Worm (Caenorhabditis elegans) whole organism, late embryonic: ENCODE measurements around the gene lips-5.

ENCODE experiments used
- C08G9.2 ChIP-seq: sonication (generic microtip); optimal IDR thresholded peaks from 2 replicates; lab custom pipeline; 2016; ENCODE audit warnings: mild to moderate bottlenecking, missing genetic modification characterization, moderate library complexity, missing compliant biosample characterization
- Y22D7AL.16 ChIP-seq: sonication (generic microtip); optimal IDR thresholded peaks from 2 replicates; lab custom pipeline; 2016; ENCODE audit warnings: missing genetic modification characterization, missing compliant biosample characterization
- ahr-1 ChIP-seq: sonication (generic microtip); optimal IDR thresholded peaks from 2 replicates; lab custom pipeline; 2016; ENCODE audit warnings: missing genetic modification characterization, missing compliant biosample characterization
- ama-1 ChIP-seq: fragments of 150-350 bp; optimal IDR thresholded peaks from 2 replicates; lab custom pipeline; 2014
- dve-1 ChIP-seq: sonication (generic microtip); optimal IDR thresholded peaks from 2 replicates; lab custom pipeline; 2017; ENCODE audit warnings: antibody characterized with exemption, mild to moderate bottlenecking, missing genetic modification characterization, missing compliant biosample characterization
- eyg-1 ChIP-seq: sonication (generic microtip); optimal IDR thresholded peaks from 2 replicates; lab custom pipeline; 2016; ENCODE audit warnings: missing genotype, missing genetic modification characterization, missing compliant biosample characterization
- fkh-10 ChIP-seq: fragments of 150-350 bp; optimal IDR thresholded peaks from 2 replicates; lab custom pipeline; 2014; ENCODE audit warnings: missing biosample characterization, missing genetic modification reagents, missing genetic modification characterization
- hlh-30 ChIP-seq: sonication (generic microtip); optimal IDR thresholded peaks from 2 replicates; lab custom pipeline; 2017; ENCODE audit warnings: antibody characterized with exemption, missing genetic modification characterization, missing compliant biosample characterization; ENCODE audit not compliant: insufficient read depth
- hlh-6 ChIP-seq: sonication (generic microtip); optimal IDR thresholded peaks from 2 replicates; lab custom pipeline; 2016; ENCODE audit warnings: missing genotype, missing genetic modification characterization, missing compliant biosample characterization
- lim-6 ChIP-seq: sonication (generic microtip); optimal IDR thresholded peaks from 2 replicates; lab custom pipeline; 2016; ENCODE audit warnings: missing genetic modification characterization, missing compliant biosample characterization
- nhr-11 ChIP-seq: fragments of 150-350 bp; optimal IDR thresholded peaks from 2 replicates; lab custom pipeline; 2014; ENCODE audit warnings: missing biosample characterization, missing genetic modification characterization
- pat-9 ChIP-seq: fragments of 200-800 bp; sonication (Bioruptor generic); optimal IDR thresholded peaks from 2 replicates; lab custom pipeline; 2018; ENCODE audit warnings: mild to moderate bottlenecking, missing genetic modification characterization, moderate library complexity, missing compliant biosample characterization
- pha-4 ChIP-seq: fragments of 150-350 bp; optimal IDR thresholded peaks from 2 replicates; lab custom pipeline; 2018; ENCODE audit warnings: missing biosample characterization, missing genetic modification reagents, missing genetic modification characterization
- tbx-7 ChIP-seq: sonication (generic microtip); optimal IDR thresholded peaks from 2 replicates; lab custom pipeline; 2016; ENCODE audit warnings: missing genotype, missing genetic modification characterization, missing compliant biosample characterization

ce11 chrIV:11760700-11761459 lies 12.7 kb downstream of the lips-5 start, which contains the start of gene T12A7.2:
- TF ChIP-seq Y22D7AL.16 (tag; lab: Kevin White, UChicago) (no peak), pha-4 (tag; lab: Kevin White, UChicago) (no peak), ama-1 (lab: Kevin White, UChicago) (no peak), fkh-10 (GFP tag; lab: Kevin White, UChicago) (no peak), nhr-11 (tag; lab: Kevin White, UChicago) (no peak), eyg-1 (no peak), tbx-7 (tag; lab: Kevin White, UChicago) (no peak), ahr-1 (tag; lab: Kevin White, UChicago) (no peak), pat-9 (tag; lab: Kevin White, UChicago) (no peak), dve-1 (tag; lab: Kevin White, UChicago) (no peak), C08G9.2 (tag; lab: Kevin White, UChicago) (no peak), hlh-6 (no peak), hlh-30 (tag; lab: Kevin White, UChicago) (no peak), lim-6 (no peak)
